Worm (Caenorhabditis elegans) whole organism, late embryonic: ENCODE results near the gene ZC13.2.

ENCODE experiments used
- ceh-9 ChIP-seq: sonication (generic microtip); optimal IDR thresholded peaks from 2 replicates; lab custom pipeline; 2016; ENCODE audit warnings: mild to moderate bottlenecking, missing genetic modification characterization, inconsistent platforms, missing compliant biosample characterization
- fkh-10 ChIP-seq: fragments of 150-350 bp; optimal IDR thresholded peaks from 2 replicates; lab custom pipeline; 2014; ENCODE audit warnings: missing biosample characterization, missing genetic modification reagents, missing genetic modification characterization
- pha-4 ChIP-seq: fragments of 150-350 bp; optimal IDR thresholded peaks from 2 replicates; lab custom pipeline; 2018; ENCODE audit warnings: missing biosample characterization, missing genetic modification reagents, missing genetic modification characterization
- pqm-1 ChIP-seq: sonication (generic microtip); optimal IDR thresholded peaks from 2 replicates; lab custom pipeline; 2016; ENCODE audit warnings: missing genetic modification characterization, missing compliant biosample characterization
- tbx-2 ChIP-seq: sonication (generic microtip); optimal IDR thresholded peaks from 2 replicates; lab custom pipeline; 2016; ENCODE audit warnings: missing genetic modification characterization, missing compliant biosample characterization

DNA sequence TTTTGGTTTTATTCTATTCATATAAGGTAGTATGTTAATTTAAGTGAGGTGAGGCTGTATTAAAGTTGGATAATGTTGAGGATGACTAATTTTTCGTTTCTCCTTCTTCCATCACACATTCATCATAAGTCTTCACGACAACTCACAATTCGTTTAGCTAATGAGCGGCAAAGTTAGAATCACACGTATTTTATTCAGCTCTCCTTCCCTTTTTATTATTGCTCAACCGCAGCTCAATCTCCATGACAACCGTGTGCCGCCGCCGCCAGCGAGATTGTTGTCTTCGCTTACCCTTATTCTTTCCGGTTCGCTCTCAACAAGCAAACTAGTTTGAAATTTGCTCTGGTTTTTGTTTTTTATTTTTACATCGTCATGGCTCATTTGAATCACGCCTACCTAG, at the start of gene ZC13.2:
- TF ChIP-seq ceh-9 (tag; lab: Kevin White, UChicago) (no peak), fkh-10 (GFP tag; lab: Kevin White, UChicago) (no peak), tbx-2 (tag; lab: Kevin White, UChicago) (no peak), pha-4 (tag; lab: Kevin White, UChicago) (no peak), pqm-1 (tag; lab: Kevin White, UChicago) (no peak)
